Worm (Caenorhabditis elegans) whole organism, L4/young adult: ENCODE data around the gene flp-15.

Experiments
- W03F9.2 ChIP-seq: fragments of 150-350 bp; optimal IDR thresholded peaks from 2 replicates; lab custom pipeline; 2014; ENCODE audit warnings: missing biosample characterization, missing genetic modification characterization
- him-1 ChIP-seq: sonication (generic microtip); optimal IDR thresholded peaks from 2 replicates; lab custom pipeline; 2016; ENCODE audit warnings: missing genotype, missing genetic modification reagents, missing genetic modification characterization, missing compliant biosample characterization

DNA sequence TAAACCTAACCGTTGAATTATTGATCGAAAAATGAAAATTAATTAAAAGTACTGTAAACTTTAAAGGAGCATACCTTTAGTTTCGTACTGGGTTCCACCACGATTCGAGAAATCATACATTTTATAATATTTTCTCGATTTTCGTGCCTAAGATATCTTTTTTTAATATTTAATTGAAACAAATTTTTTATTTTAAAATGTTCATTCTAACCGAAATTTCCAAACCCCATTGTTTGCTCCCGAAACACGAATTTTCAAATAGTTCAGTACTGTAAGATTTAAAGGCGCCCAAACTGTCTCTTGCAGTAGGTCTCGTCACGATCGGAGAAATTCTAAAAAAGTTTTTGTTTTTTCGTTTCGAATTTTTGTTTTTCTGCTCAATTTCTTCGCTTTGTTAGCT, 47.3 kb upstream of the flp-15 start:
- TF ChIP-seq him-1 (tag; lab: Kevin White, UChicago) (no peak), W03F9.2 (tag; lab: Kevin White, UChicago) (no peak)
